Worm (Caenorhabditis elegans) whole organism, mixed stage, embryonic: Measurements from ENCODE around the gene zfp-2.

Experiments
- drap-1 ChIP-seq: fragments of 200-800 bp; sonication (Bioruptor generic); optimal IDR thresholded peaks from 3 replicates; lab custom pipeline; 2018; ENCODE audit warnings: mild to moderate bottlenecking, missing genetic modification characterization, missing compliant biosample characterization
- elt-1 ChIP-seq: sonication (generic microtip); optimal IDR thresholded peaks from 2 replicates; lab custom pipeline; 2017; ENCODE audit warnings: missing genetic modification characterization, mild to moderate bottlenecking, missing compliant biosample characterization, antibody characterized with exemption, moderate library complexity, borderline replicate concordance; ENCODE audit not compliant: insufficient read depth
- lin-13 ChIP-seq: fragments of 150-350 bp; optimal IDR thresholded peaks from 2 replicates; lab custom pipeline; 2014; ENCODE audit warnings: missing biosample characterization, missing genetic modification characterization
- lin-32 ChIP-seq: fragments of 200-800 bp; sonication (Bioruptor generic); optimal IDR thresholded peaks from 2 replicates; lab custom pipeline; 2018; ENCODE audit warnings: mild to moderate bottlenecking, missing genetic modification characterization, missing compliant biosample characterization
- lsy-2 ChIP-seq: fragments of 150-350 bp; optimal IDR thresholded peaks from 2 replicates; lab custom pipeline; 2014; ENCODE audit warnings: missing biosample characterization, missing genetic modification characterization
- mls-2 ChIP-seq: sonication (generic microtip); optimal IDR thresholded peaks from 2 replicates; lab custom pipeline; 2016; ENCODE audit warnings: mild to moderate bottlenecking, missing genetic modification characterization, moderate library complexity, missing compliant biosample characterization
- nhr-12 ChIP-seq: fragments of 150-350 bp; optimal IDR thresholded peaks from 2 replicates; lab custom pipeline; 2014; ENCODE audit warnings: missing biosample characterization, missing genetic modification characterization
- nhr-76 ChIP-seq: sonication (generic microtip); optimal IDR thresholded peaks from 2 replicates; lab custom pipeline; 2017; ENCODE audit warnings: missing biosample characterization, missing genetic modification characterization
- snpc-4 ChIP-seq: fragments of 150-350 bp; optimal IDR thresholded peaks from 2 replicates; lab custom pipeline; 2014; ENCODE audit warnings: missing biosample characterization, missing genetic modification characterization
- unc-120 ChIP-seq: sonication (generic microtip); optimal IDR thresholded peaks from 2 replicates; lab custom pipeline; 2017; ENCODE audit warnings: missing genetic modification characterization, missing compliant biosample characterization; ENCODE audit not compliant: poor library complexity, severe bottlenecking
- unc-39 ChIP-seq: fragments of 150-350 bp; optimal IDR thresholded peaks from 2 replicates; lab custom pipeline; 2014; ENCODE audit warnings: missing biosample characterization, missing genetic modification characterization
- unc-62 ChIP-seq: fragments of 150-350 bp; optimal IDR thresholded peaks from 2 replicates; lab custom pipeline; 2014; ENCODE audit warnings: missing biosample characterization, missing genetic modification reagents, missing genetic modification characterization

DNA sequence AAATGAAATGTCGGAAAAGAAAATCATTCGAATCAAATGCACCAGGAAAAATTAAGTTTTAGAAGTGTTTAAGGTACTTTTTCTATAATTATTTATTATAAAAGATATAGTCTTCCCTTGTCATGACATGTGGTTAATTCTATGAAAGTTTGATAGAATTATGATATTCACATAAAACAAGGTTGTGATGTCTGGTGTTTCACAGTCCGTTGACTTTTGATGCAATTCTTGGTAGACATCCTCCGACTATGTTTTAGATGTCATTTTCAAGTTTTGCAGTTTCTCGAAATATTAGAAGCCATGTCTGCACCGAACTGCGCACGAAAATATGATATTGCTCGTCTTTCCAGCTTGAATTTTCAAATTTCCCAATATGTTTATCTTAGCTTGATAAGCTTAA, 13.1 kb upstream of the zfp-2 start, which contains the start of gene sra-7:
- TF ChIP-seq unc-120 (tag; lab: Kevin White, UChicago) = no peak
- no peak for TF ChIP-seq lsy-2 (tag; lab: Kevin White, UChicago)
- TF ChIP-seq mls-2 (tag; lab: Kevin White, UChicago) = no peak
- no peak for TF ChIP-seq unc-62
- no peak for TF ChIP-seq unc-39 (tag; lab: Kevin White, UChicago)
- TF ChIP-seq elt-1 = no peak
- no peak for TF ChIP-seq lin-32
- no peak for TF ChIP-seq nhr-76 (tag; lab: Kevin White, UChicago)
- TF ChIP-seq lin-13 (tag; lab: Kevin White, UChicago) = no peak
- TF ChIP-seq drap-1 (GFP tag; lab: Kevin White, UChicago) = no peak
- no peak for TF ChIP-seq snpc-4 (tag; lab: Kevin White, UChicago)
- no peak for TF ChIP-seq nhr-12 (tag; lab: Kevin White, UChicago)
